Fruit fly (Drosophila melanogaster): ENCODE data around the gene CG43739.

The CG43739 gene

dm6 chr2L:20918733-20919132, at the start of gene CG43739, which contains the start of gene sky (continued):
- TF ChIP-seq emc (GFP tag; optimal IDR thresholded peaks at IDR 0.05), result no peak
- peak; percentile 90 for TF ChIP-seq BEAF-32 (GFP tag; optimal IDR thresholded peaks at IDR 0.05)
- peak; percentile 17 for TF ChIP-seq NC2β (GFP tag; optimal IDR thresholded peaks at IDR 0.05)
- TF ChIP-seq CG31388 (GFP tag; optimal IDR thresholded peaks at IDR 0.05), result no peak
- TF ChIP-seq Side (GFP tag; optimal IDR thresholded peaks at IDR 0.05), result peak; percentile 33
- TF ChIP-seq CG12769 (tag; optimal IDR thresholded peaks at IDR 0.05), result peak; percentile 24
- TF ChIP-seq CG1603 (tag; optimal IDR thresholded peaks at IDR 0.05), result peak; percentile 61
- peak; percentile 73 for TF ChIP-seq slbo (GFP tag; IDR thresholded peaks at IDR 0.05)
- TF ChIP-seq CG13894 (tag; optimal IDR thresholded peaks at IDR 0.05), result peak; percentile 23
- peak; percentile 52 for TF ChIP-seq CG4424 (GFP tag; optimal IDR thresholded peaks at IDR 0.05)
- TF ChIP-seq CG34422 (GFP tag; IDR thresholded peaks at IDR 0.05), result peak; percentile 54; the same call in 1 of the 3 replicates
- TF ChIP-seq sd (tag; optimal IDR thresholded peaks at IDR 0.05), result peak; percentile 100
- TF ChIP-seq CG9215 (GFP tag; IDR thresholded peaks at IDR 0.05), result 0 out of 2 replicates have a peak, but pooled peaks have one; percentile 17
- no peak for TF ChIP-seq CG3163 (GFP tag; optimal IDR thresholded peaks at IDR 0.05)
- peak; percentile 98 for TF ChIP-seq Dp (GFP tag; optimal IDR thresholded peaks at IDR 0.05)
- no peak for TF ChIP-seq cg (GFP tag; optimal IDR thresholded peaks at IDR 0.05)
- TF ChIP-seq org-1 (GFP tag; optimal IDR thresholded peaks at IDR 0.05), result no peak
- TF ChIP-seq CG2875 (GFP tag; optimal IDR thresholded peaks at IDR 0.05), result no peak
- no peak for TF ChIP-seq CG7786 (GFP tag; optimal IDR thresholded peaks at IDR 0.05)
- TF ChIP-seq jing (GFP tag; optimal IDR thresholded peaks at IDR 0.05), result no peak
- TF ChIP-seq ash1 (GFP tag; optimal IDR thresholded peaks at IDR 0.05), result no peak
- TF ChIP-seq CG16779 (GFP tag; IDR thresholded peaks at IDR 0.05), result no peak
- TF ChIP-seq Nf-YC (tag; optimal IDR thresholded peaks at IDR 0.05), result peak; percentile 20
- no peak for TF ChIP-seq slou (GFP tag; optimal IDR thresholded peaks at IDR 0.05)
- peak; percentile 14 for TF ChIP-seq CG15601 (tag; optimal IDR thresholded peaks at IDR 0.05)
- peak; percentile 85 for TF ChIP-seq CG7963 (GFP tag; IDR thresholded peaks at IDR 0.05; ENCODE audit: partially characterized antibody)
- peak; percentile 1 to 26 for TF ChIP-seq Pdp1 (GFP tag; optimal IDR thresholded peaks at IDR 0.05)
- no peak for TF ChIP-seq CrebB (tag; optimal IDR thresholded peaks at IDR 0.05)
- TF ChIP-seq CG14710 (tag; optimal IDR thresholded peaks at IDR 0.05), result peak; percentile 60
- TF ChIP-seq CG11560 (tag; IDR thresholded peaks at IDR 0.05), result no peak
- TF ChIP-seq Atf-2 (GFP tag; optimal IDR thresholded peaks at IDR 0.05), result peak; percentile 15
- peak; percentile 87 for TF ChIP-seq Dll (GFP tag; IDR thresholded peaks at IDR 0.05; ENCODE audit: partially characterized antibody)
- TF ChIP-seq Eip74EF (GFP tag; optimal IDR thresholded peaks at IDR 0.05), result no peak
- peak; percentile 23; the same call in 1 of the 3 replicates for TF ChIP-seq H15 (GFP tag; IDR thresholded peaks at IDR 0.05)
- peak; percentile 54 for TF ChIP-seq Antp (GFP tag; optimal IDR thresholded peaks at IDR 0.05)
- TF ChIP-seq Elba2 (GFP tag; optimal IDR thresholded peaks at IDR 0.05), result peak; percentile 52
- no peak for TF ChIP-seq CG14014 (GFP tag; IDR thresholded peaks at IDR 0.05)
- TF ChIP-seq Adf1 (GFP tag; IDR thresholded peaks at IDR 0.05), result no peak
- TF ChIP-seq Ada2b (GFP tag; IDR thresholded peaks at IDR 0.05), result no peak
- no peak for TF ChIP-seq esg (GFP tag; conservative IDR thresholded peaks at IDR 0.05)
- no peak for TF ChIP-seq CG1024 (GFP tag; IDR thresholded peaks at IDR 0.05)
- peak; percentile 96 for TF ChIP-seq CG3847 (GFP tag; IDR thresholded peaks at IDR 0.05)
- peak; percentile 48; the same call in 1 of the 3 replicates for TF ChIP-seq Dbx (GFP tag; IDR thresholded peaks at IDR 0.05)
- no peak for TF ChIP-seq CG12155 (GFP tag; optimal IDR thresholded peaks at IDR 0.05)
- peak; percentile 27 for TF ChIP-seq tin (GFP tag; optimal IDR thresholded peaks at IDR 0.05)
- TF ChIP-seq CG1792 (GFP tag; optimal IDR thresholded peaks at IDR 0.05), result no peak
- TF ChIP-seq CG6689 (GFP tag; IDR thresholded peaks at IDR 0.05), result no peak
- peak; percentile 75 for TF ChIP-seq hb (GFP tag; IDR thresholded peaks at IDR 0.05; ENCODE audit: partially characterized antibody)
- no peak for TF ChIP-seq ab (GFP tag; optimal IDR thresholded peaks at IDR 0.05)
- peak; percentile 64 for TF ChIP-seq sob (GFP tag; IDR thresholded peaks at IDR 0.05)
- TF ChIP-seq CG12104 (GFP tag; optimal IDR thresholded peaks at IDR 0.05), result peak; percentile 17
